Fruit fly (Drosophila melanogaster) Kc167 (cell line): Measurements from ENCODE around the gene mTerf3.
A peak's percentile ranks its signal among the peaks of the same experiment; 100 is the strongest.

Source experiments
- Myc ChIP-seq: fragments of >200 bp; optimal IDR thresholded peaks from 2 replicates; lab custom pipeline; 2017; ENCODE audit warnings: missing external identifiers
- Sin3A ChIP-seq: fragments of >200 bp; optimal IDR thresholded peaks from 2 replicates; lab custom pipeline; 2018; ENCODE audit warnings: missing external identifiers
- h ChIP-seq: fragments of >200 bp; optimal IDR thresholded peaks from 3 replicates; lab custom pipeline; 2018; ENCODE audit warnings: missing external identifiers
- insv ChIP-seq: fragments of >200 bp; optimal IDR thresholded peaks from 3 replicates; lab custom pipeline; 2018; ENCODE audit warnings: missing external identifiers
- psq ChIP-seq: fragments of >200 bp; optimal IDR thresholded peaks from 2 replicates; lab custom pipeline; 2017; ENCODE audit warnings: missing external identifiers
- ttk ChIP-seq: sonication (Bioruptor generic); optimal IDR thresholded peaks from 2 replicates; lab custom pipeline; 2017; ENCODE audit warnings: missing external identifiers

DNA sequence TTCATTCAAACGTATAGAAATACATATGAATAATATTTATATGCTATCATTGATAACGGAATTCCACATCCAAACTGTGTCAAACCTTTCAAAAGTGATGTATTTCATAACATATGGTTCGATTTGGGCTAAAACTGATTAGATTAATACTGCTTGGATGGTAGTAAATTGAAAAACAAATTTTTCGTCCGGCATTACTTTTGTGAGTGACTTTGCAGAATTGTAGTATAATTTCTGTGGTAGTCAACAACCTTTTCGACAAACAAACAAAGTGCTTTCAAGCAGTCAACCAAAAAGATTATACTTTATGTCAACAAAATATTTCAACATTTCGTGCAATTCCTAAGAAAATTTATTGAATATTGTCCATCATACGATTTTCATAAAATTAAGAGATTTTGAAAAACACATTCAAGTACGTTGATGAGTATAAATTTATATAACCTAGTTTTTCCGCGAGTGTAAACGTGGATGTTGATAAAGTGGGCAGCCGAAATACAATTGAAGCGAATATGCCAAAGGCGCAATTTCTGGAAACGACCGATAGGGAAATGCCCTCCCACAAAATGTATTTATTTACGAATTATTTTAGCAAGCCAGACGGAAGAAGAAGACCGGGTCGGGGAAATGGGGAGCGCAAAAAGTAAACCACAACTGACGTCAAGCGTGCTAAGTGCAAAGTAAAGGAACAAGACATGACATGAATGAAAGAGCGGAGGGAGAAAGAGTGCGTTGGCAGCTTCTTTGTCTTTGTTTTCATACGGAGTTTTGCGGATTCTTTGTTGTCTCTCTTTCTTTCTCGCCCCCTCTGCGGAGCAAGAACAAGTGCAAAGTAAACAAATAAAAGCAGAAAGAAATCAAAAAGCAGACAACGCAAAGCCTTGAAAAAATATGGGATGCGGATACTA is 2.4 kb downstream of the mTerf3 start:
- TF ChIP-seq psq (peak; percentile 63), insv (lab: Kevin White, UChicago) (no peak), Myc (no peak), Sin3A (lab: Kevin White, UChicago) (no peak), h (no peak), ttk (lab: Kevin White, UChicago) (no peak)
